Fruit fly (Drosophila melanogaster) whole organism, embryonic: ENCODE results near the gene Rchy1.

Source experiments
- Atf-2 ChIP-seq: fragments of 200-800 bp; sonication (Bioruptor generic); optimal IDR thresholded peaks from 2 replicates; lab custom pipeline; 2016; ENCODE audit warnings: missing biosample characterization, missing genetic modification characterization
- Atf3 ChIP-seq: fragments of 200-800 bp; sonication (Bioruptor generic); optimal IDR thresholded peaks from 3 replicates; lab custom pipeline; 2016; ENCODE audit warnings: missing biosample characterization, missing genetic modification characterization
- BEAF-32 ChIP-seq: fragments of 200-800 bp; sonication (Bioruptor generic); optimal IDR thresholded peaks from 3 replicates; lab custom pipeline; 2017; ENCODE audit warnings: missing biosample characterization, missing genetic modification characterization, mild to moderate bottlenecking, moderate library complexity, missing genetic modification reagents
- Bteb2 ChIP-seq: fragments of 200-800 bp; sonication (Bioruptor generic); optimal IDR thresholded peaks from 2 replicates; lab custom pipeline; 2016; ENCODE audit warnings: missing biosample characterization, missing genetic modification characterization
- CG12942 ChIP-seq: fragments of 200-800 bp; sonication (Bioruptor generic); optimal IDR thresholded peaks from 3 replicates; lab custom pipeline; 2016; ENCODE audit warnings: missing biosample characterization, missing genetic modification characterization
- CG1529 ChIP-seq: fragments of 200-800 bp; sonication (Bioruptor generic); optimal IDR thresholded peaks from 3 replicates; lab custom pipeline; 2018; ENCODE audit warnings: missing biosample characterization, missing genetic modification characterization
- CG15479 ChIP-seq: fragments of 200-800 bp; sonication (Bioruptor generic); optimal IDR thresholded peaks from 3 replicates; lab custom pipeline; 2019; ENCODE audit warnings: missing biosample characterization, mild to moderate bottlenecking, missing genetic modification characterization, moderate library complexity
- CG15601 ChIP-seq: fragments of 200-800 bp; sonication (Bioruptor generic); optimal IDR thresholded peaks from 3 replicates; lab custom pipeline; 2019; ENCODE audit warnings: missing biosample characterization, mild to moderate bottlenecking, missing genetic modification characterization, moderate library complexity
- CG17361 ChIP-seq: fragments of 200-800 bp; sonication (Bioruptor generic); IDR thresholded peaks from 3 replicates; pipeline ENCODE4 v1.3.6; 2022; ENCODE audit warnings: missing biosample characterization, missing genetic modification characterization
- CG17612 ChIP-seq: fragments of 200-800 bp; sonication (Bioruptor generic); IDR thresholded peaks from 2 replicates; pipeline ENCODE4 v1.3.6; 2022; ENCODE audit warnings: missing biosample characterization, missing genetic modification characterization
- CG18476 ChIP-seq: fragments of 200-800 bp; sonication (Bioruptor generic); optimal IDR thresholded peaks from 2 replicates; lab custom pipeline; 2016; ENCODE audit warnings: missing biosample characterization, mild to moderate bottlenecking, missing genetic modification characterization
- CG33213 ChIP-seq: fragments of 200-800 bp; sonication (Bioruptor generic); optimal IDR thresholded peaks from 3 replicates; lab custom pipeline; 2016; ENCODE audit warnings: missing biosample characterization, missing genetic modification characterization
- CG4424 ChIP-seq: fragments of 200-800 bp; sonication (Bioruptor generic); optimal IDR thresholded peaks from 3 replicates; lab custom pipeline; 2016; ENCODE audit warnings: missing biosample characterization, missing genetic modification characterization
- CG4730 ChIP-seq: fragments of 200-800 bp; sonication (Bioruptor generic); IDR thresholded peaks from 2 replicates; pipeline ENCODE4 v1.3.6; 2022; ENCODE audit warnings: missing biosample characterization, missing genetic modification characterization
- CG7271 ChIP-seq: fragments of 200-800 bp; sonication (Bioruptor generic); optimal IDR thresholded peaks from 2 replicates; lab custom pipeline; 2018; ENCODE audit warnings: missing biosample characterization, mild to moderate bottlenecking, missing genetic modification characterization, moderate library complexity
- CG7357 ChIP-seq: fragments of 200-800 bp; sonication (Bioruptor generic); IDR thresholded peaks from 3 replicates; pipeline ENCODE4 v1.3.6; 2022; ENCODE audit warnings: missing biosample characterization, missing genetic modification characterization
- CG7786 ChIP-seq: fragments of 200-800 bp; sonication (Bioruptor generic); optimal IDR thresholded peaks from 2 replicates; lab custom pipeline; 2016; ENCODE audit warnings: missing biosample characterization, missing genetic modification characterization
- CG8089 ChIP-seq: fragments of 200-800 bp; sonication (Bioruptor generic); optimal IDR thresholded peaks from 3 replicates; lab custom pipeline; 2016; ENCODE audit warnings: missing biosample characterization, missing genetic modification characterization
- CG8388 ChIP-seq: fragments of 200-800 bp; sonication (Bioruptor generic); optimal IDR thresholded peaks from 2 replicates; lab custom pipeline; 2019; ENCODE audit warnings: missing biosample characterization, mild to moderate bottlenecking, missing genetic modification characterization, moderate library complexity
- Dip3 ChIP-seq: fragments of 200-800 bp; sonication (Bioruptor generic); optimal IDR thresholded peaks from 3 replicates; lab custom pipeline; 2016; ENCODE audit warnings: missing biosample characterization, missing genetic modification characterization
- Drgx ChIP-seq: fragments of 200-800 bp; sonication (Bioruptor generic); IDR thresholded peaks from 2 replicates; pipeline ENCODE4 v1.3.6; 2022; ENCODE audit warnings: missing biosample characterization, missing genetic modification characterization
- Ets65A ChIP-seq: fragments of 200-800 bp; sonication (Bioruptor generic); peaks from one replicate; lab custom pipeline; 2016; ENCODE audit warnings: missing biosample characterization, missing genetic modification characterization
- Ets97D ChIP-seq: fragments of 200-800 bp; sonication (Bioruptor generic); optimal IDR thresholded peaks from 3 replicates; lab custom pipeline; 2016; ENCODE audit warnings: missing biosample characterization, missing genetic modification characterization
- H2.0 ChIP-seq: fragments of 200-800 bp; sonication (Bioruptor generic); IDR thresholded peaks from 2 replicates; pipeline ENCODE4 v1.3.6; 2022; ENCODE audit warnings: missing biosample characterization, missing genetic modification characterization
- Hr78 ChIP-seq, 2 experiments: fragments of 200-800 bp in 1 of 2; fragments of >200 bp in 1 of 2; sonication (Bioruptor generic) in 1 of 2; optimal IDR thresholded peaks; 2 replicates each; lab custom pipeline; 2017 to 2019; ENCODE audit warnings: missing biosample characterization in 2 of 2, missing genetic modification characterization in 2 of 2, mild to moderate bottlenecking in 1 of 2, moderate library complexity in 1 of 2
- NfI ChIP-seq: fragments of 200-800 bp; sonication (Bioruptor generic); optimal IDR thresholded peaks from 3 replicates; lab custom pipeline; 2018; ENCODE audit warnings: missing biosample characterization, mild to moderate bottlenecking, missing genetic modification characterization, moderate library complexity
- Sox100B ChIP-seq: fragments of 200-800 bp; sonication (Bioruptor generic); optimal IDR thresholded peaks from 3 replicates; lab custom pipeline; 2018; ENCODE audit warnings: missing biosample characterization, mild to moderate bottlenecking, missing genetic modification characterization
- ash1 ChIP-seq: fragments of 200-800 bp; sonication (Bioruptor generic); optimal IDR thresholded peaks from 2 replicates; lab custom pipeline; 2018; ENCODE audit warnings: missing biosample characterization, mild to moderate bottlenecking, missing genetic modification characterization
- bcd ChIP-seq: fragments of 200-800 bp; sonication (Bioruptor generic); optimal IDR thresholded peaks from 2 replicates; lab custom pipeline; 2017; ENCODE audit warnings: missing biosample characterization, mild to moderate bottlenecking, missing genetic modification characterization
- cg ChIP-seq: fragments of 200-800 bp; sonication (Bioruptor generic); optimal IDR thresholded peaks from 3 replicates; lab custom pipeline; 2019; ENCODE audit warnings: missing biosample characterization, mild to moderate bottlenecking, missing genetic modification characterization, moderate library complexity
- dati ChIP-seq: fragments of 200-800 bp; sonication (Bioruptor generic); IDR thresholded peaks from 2 replicates; pipeline ENCODE4 v1.3.6; 2022; ENCODE audit warnings: missing biosample characterization, missing genetic modification characterization
- dmrt11E ChIP-seq: fragments of 200-800 bp; sonication (Bioruptor generic); optimal IDR thresholded peaks from 3 replicates; lab custom pipeline; 2018; ENCODE audit warnings: missing biosample characterization, mild to moderate bottlenecking, missing genetic modification characterization, moderate library complexity
- dpn ChIP-seq, 2 experiments: fragments of 200-800 bp; sonication (Bioruptor generic); optimal IDR thresholded peaks; 3 replicates each; lab custom pipeline; 2016; ENCODE audit warnings: missing biosample characterization in 2 of 2, missing genetic modification characterization in 2 of 2
- ems ChIP-seq: fragments of 200-800 bp; sonication (Bioruptor generic); optimal IDR thresholded peaks from 3 replicates; lab custom pipeline; 2016; ENCODE audit warnings: missing biosample characterization, missing genetic modification characterization
- eyg ChIP-seq: fragments of 200-800 bp; sonication (Bioruptor generic); optimal IDR thresholded peaks from 3 replicates; lab custom pipeline; 2016; ENCODE audit warnings: missing biosample characterization, missing genetic modification characterization
- gcm ChIP-seq: fragments of 200-800 bp; sonication (Bioruptor generic); optimal IDR thresholded peaks from 2 replicates; lab custom pipeline; 2019; ENCODE audit warnings: missing biosample characterization, mild to moderate bottlenecking, missing genetic modification characterization, moderate library complexity
- gem ChIP-seq: fragments of 200-800 bp; sonication (Bioruptor generic); optimal IDR thresholded peaks from 2 replicates; lab custom pipeline; 2019; ENCODE audit warnings: missing biosample characterization, mild to moderate bottlenecking, missing genetic modification characterization, moderate library complexity
- gsb ChIP-seq: fragments of 200-800 bp; sonication (Bioruptor generic); IDR thresholded peaks from 2 replicates; pipeline ENCODE4 v1.3.6; 2022; ENCODE audit warnings: missing biosample characterization, missing genetic modification characterization
- jing ChIP-seq: fragments of 200-800 bp; sonication (Bioruptor generic); optimal IDR thresholded peaks from 2 replicates; lab custom pipeline; 2018; ENCODE audit warnings: missing biosample characterization, mild to moderate bottlenecking, missing genetic modification characterization
- kni ChIP-seq: fragments of 200-800 bp; sonication (Bioruptor generic); optimal IDR thresholded peaks from 3 replicates; lab custom pipeline; 2017; ENCODE audit warnings: mild to moderate bottlenecking, missing biosample characterization, missing genetic modification reagents, missing genetic modification characterization
- nerfin-2 ChIP-seq: fragments of 200-800 bp; sonication (Bioruptor generic); IDR thresholded peaks from 2 replicates; pipeline ENCODE4 v1.3.6; 2022; ENCODE audit warnings: missing biosample characterization, missing genetic modification characterization; ENCODE audit not compliant: partially characterized antibody
- nmo ChIP-seq: fragments of 200-800 bp; sonication (Bioruptor generic); optimal IDR thresholded peaks from 2 replicates; lab custom pipeline; 2018; ENCODE audit warnings: missing biosample characterization, mild to moderate bottlenecking, missing genetic modification characterization, moderate library complexity
- p53 ChIP-seq: fragments of 200-800 bp; sonication (Bioruptor generic); optimal IDR thresholded peaks from 2 replicates; lab custom pipeline; 2016; ENCODE audit warnings: missing biosample characterization, missing genetic modification characterization
- peb ChIP-seq: fragments of 200-800 bp; sonication (Bioruptor generic); IDR thresholded peaks from 2 replicates; pipeline ENCODE4 v1.3.6; 2022; ENCODE audit warnings: missing biosample characterization, missing genetic modification characterization
- ranshi ChIP-seq: fragments of 200-800 bp; sonication (Bioruptor generic); IDR thresholded peaks from 2 replicates; pipeline ENCODE4 v1.3.6; 2022; ENCODE audit warnings: missing biosample characterization, missing genetic modification characterization
- sob ChIP-seq: fragments of 200-800 bp; sonication (Bioruptor generic); IDR thresholded peaks from 2 replicates; pipeline ENCODE4 v1.3.6; 2022; ENCODE audit warnings: missing biosample characterization, missing genetic modification characterization
- tgo ChIP-seq: fragments of 200-800 bp; sonication (Bioruptor generic); IDR thresholded peaks from 3 replicates; pipeline ENCODE4 v1.3.6; 2022; ENCODE audit warnings: missing biosample characterization, missing genetic modification characterization
- tll ChIP-seq, 2 experiments: fragments of 200-800 bp in 1 of 2; fragments of >200 bp in 1 of 2; sonication (Bioruptor generic) in 1 of 2; optimal IDR thresholded peaks; 2 replicates each; lab custom pipeline; 2017 to 2019; ENCODE audit warnings: missing biosample characterization in 2 of 2, missing genetic modification characterization in 2 of 2, mild to moderate bottlenecking in 1 of 2, moderate library complexity in 1 of 2
- zen2 ChIP-seq: fragments of 200-800 bp; sonication (Bioruptor generic); IDR thresholded peaks from 3 replicates; pipeline ENCODE4 v1.3.6; 2022; ENCODE audit warnings: missing biosample characterization, missing genetic modification characterization; ENCODE audit not compliant: partially characterized antibody

The Rchy1 gene

dm6 chr2L:6455955-6456599 is 9.4 kb downstream of the Rchy1 start, which contains the start of gene frj (continued):
- peak; percentile 76 to 79 for TF ChIP-seq dpn (GFP tag; optimal IDR thresholded peaks at IDR 0.05; lab: Kevin White, UChicago)
- TF ChIP-seq CG33213 (GFP tag; lab: Kevin White, UChicago): peak; percentile 76
- no peak for TF ChIP-seq Sox100B (GFP tag; lab: Kevin White, UChicago)
- peak; percentile 36; the same call in 1 of the 2 replicates for TF ChIP-seq Drgx
- peak; percentile 74 for TF ChIP-seq CG17361 (GFP tag; lab: Robert Waterston, UW)
- TF ChIP-seq Ets97D (GFP tag; lab: Kevin White, UChicago): peak; percentile 90
- TF ChIP-seq sob: peak; percentile 70
- TF ChIP-seq Ets65A (GFP tag; lab: Kevin White, UChicago): peak; percentile 98
- TF ChIP-seq CG8388: peak; percentile 45
- peak in 1 of 2 experiments; percentile 91 for TF ChIP-seq tll (GFP tag; optimal IDR thresholded peaks at IDR 0.05; lab: Kevin White, UChicago)
- TF ChIP-seq CG7786 (GFP tag; lab: Kevin White, UChicago): peak; percentile 70
- no peak for TF ChIP-seq cg (GFP tag; lab: Kevin White, UChicago)
- peak; percentile 33; the same call in 1 of the 3 replicates for TF ChIP-seq zen2 (GFP tag; lab: Robert Waterston, UW)
- peak; percentile 33 for TF ChIP-seq CG18476 (GFP tag; lab: Kevin White, UChicago)
- peak; percentile 67 for TF ChIP-seq tgo (GFP tag; lab: Robert Waterston, UW)
- peak; percentile 66 for TF ChIP-seq CG4424 (GFP tag; lab: Kevin White, UChicago)
- TF ChIP-seq peb (GFP tag; lab: Robert Waterston, UW): no peak; the same call in 1 of the 2 replicates
- TF ChIP-seq CG15479 (GFP tag; lab: Kevin White, UChicago): no peak
- peak; percentile 60 for TF ChIP-seq p53
- TF ChIP-seq dati: no peak
- TF ChIP-seq CG7271 (tag; lab: Kevin White, UChicago): no peak
- peak; percentile 46 for TF ChIP-seq CG15601 (tag; lab: Kevin White, UChicago)
- peak; percentile 87 for TF ChIP-seq nmo (GFP tag; lab: Kevin White, UChicago)
- TF ChIP-seq gcm: peak; percentile 10
- peak; percentile 76 for TF ChIP-seq gem
- peak; percentile 60 for TF ChIP-seq Atf3 (GFP tag; lab: Kevin White, UChicago)
- peak; percentile 56 for TF ChIP-seq H2.0 (GFP tag; lab: Robert Waterston, UW)
- peak; percentile 45 for TF ChIP-seq Atf-2 (GFP tag; lab: Kevin White, UChicago)
- peak; percentile 70 for TF ChIP-seq CG8089 (GFP tag; lab: Kevin White, UChicago)
- peak; percentile 56 for TF ChIP-seq ems (GFP tag; lab: Kevin White, UChicago)
- no peak for TF ChIP-seq gsb (GFP tag; lab: Robert Waterston, UW)
- TF ChIP-seq ash1 (GFP tag; lab: Kevin White, UChicago): no peak
- TF ChIP-seq BEAF-32 (GFP tag; lab: Kevin White, UChicago): peak; percentile 95
- peak; percentile 61 for TF ChIP-seq Dip3
- no peak for TF ChIP-seq CG17612
- peak; percentile 46 for TF ChIP-seq dmrt11E (tag; lab: Kevin White, UChicago)
- peak; percentile 41; the same call in 1 of the 2 replicates for TF ChIP-seq CG4730 (GFP tag; lab: Robert Waterston, UW)
- peak; percentile 70 for TF ChIP-seq CG12942
- TF ChIP-seq kni (GFP tag; lab: Kevin White, UChicago): no peak
- TF ChIP-seq ranshi (GFP tag; lab: Robert Waterston, UW): peak; percentile 55; the same call in 1 of the 2 replicates
- peak; percentile 42 for TF ChIP-seq eyg
- TF ChIP-seq jing (GFP tag; lab: Kevin White, UChicago): no peak
- TF ChIP-seq NfI (GFP tag; lab: Kevin White, UChicago): peak; percentile 48
- peak; percentile 33 for TF ChIP-seq Bteb2 (GFP tag; lab: Kevin White, UChicago)
- peak; percentile 99 for TF ChIP-seq CG7357 (GFP tag; lab: Robert Waterston, UW)
- TF ChIP-seq nerfin-2 (GFP tag; lab: Robert Waterston, UW): 0 out of 2 replicates have a peak, but pooled peaks have one; percentile 13
- no peak for TF ChIP-seq Hr78 (GFP tag; optimal IDR thresholded peaks at IDR 0.05; lab: Kevin White, UChicago)
- no peak for TF ChIP-seq CG1529 (GFP tag; lab: Kevin White, UChicago)
- TF ChIP-seq bcd (GFP tag; lab: Kevin White, UChicago): peak; percentile 68
